Worm (Caenorhabditis elegans) whole organism, L4 larva: Measurements from ENCODE around the gene zmp-1.

ENCODE experiments used
- F10B5.3 ChIP-seq: sonication (generic microtip); optimal IDR thresholded peaks from 2 replicates; lab custom pipeline; 2016; ENCODE audit warnings: mild to moderate bottlenecking, missing genetic modification characterization, missing compliant biosample characterization
- F44E2.7 ChIP-seq: fragments of 200-800 bp; sonication (Bioruptor generic); IDR thresholded peaks from 2 replicates; pipeline ENCODE4 v2.1.2; 2022; ENCODE audit warnings: missing genetic modification characterization, missing compliant biosample characterization
- F49E8.2 ChIP-seq: sonication (generic microtip); optimal IDR thresholded peaks from 2 replicates; lab custom pipeline; 2016; ENCODE audit warnings: missing compliant biosample characterization, mild to moderate bottlenecking, missing genetic modification characterization, borderline replicate concordance
- R02D3.7 ChIP-seq: fragments of 150-350 bp; sonication (generic microtip); optimal IDR thresholded peaks from 3 replicates; lab custom pipeline; 2014; ENCODE audit warnings: missing biosample characterization, missing genetic modification characterization
- T20F7.1 ChIP-seq: fragments of 200-800 bp; sonication (Bioruptor generic); optimal IDR thresholded peaks from 2 replicates; lab custom pipeline; 2018; ENCODE audit warnings: mild to moderate bottlenecking, missing genetic modification characterization, missing compliant biosample characterization
- T26A8.4 ChIP-seq: fragments of 200-800 bp; sonication (Bioruptor generic); IDR thresholded peaks from 2 replicates; pipeline ENCODE4 v1.3.6; 2022; ENCODE audit warnings: missing genetic modification characterization, missing compliant biosample characterization
- Y105C5A.15 ChIP-seq: fragments of 200-800 bp; sonication (Bioruptor generic); IDR thresholded peaks from 2 replicates; pipeline ENCODE4 v1.3.6; 2022; ENCODE audit warnings: missing genetic modification characterization, missing compliant biosample characterization
- Y48G9A.11 ChIP-seq: fragments of 200-800 bp; sonication (Bioruptor generic); IDR thresholded peaks from 2 replicates; pipeline ENCODE4 v1.3.6; 2022; ENCODE audit warnings: missing genetic modification reagents, missing genetic modification characterization, missing compliant biosample characterization
- Y5F2A.4 ChIP-seq: fragments of 200-800 bp; sonication (Bioruptor generic); optimal IDR thresholded peaks from 2 replicates; lab custom pipeline; 2018; ENCODE audit warnings: mild to moderate bottlenecking, missing genetic modification characterization, missing compliant biosample characterization
- ZK546.5 ChIP-seq, 2 experiments: sonication (generic microtip); optimal IDR thresholded peaks; 2 replicates each; lab custom pipeline; 2017; ENCODE audit warnings: missing biosample characterization in 2 of 2, missing genetic modification characterization in 2 of 2
- aly-2 ChIP-seq: sonication (generic microtip); optimal IDR thresholded peaks from 2 replicates; lab custom pipeline; 2018; ENCODE audit warnings: missing biosample characterization, missing genetic modification characterization
- ama-1 ChIP-seq: fragments of 150-350 bp; optimal IDR thresholded peaks from 2 replicates; lab custom pipeline; 2014; ENCODE audit warnings: inconsistent platforms, mixed read lengths
- attf-4 ChIP-seq: sonication (generic microtip); optimal IDR thresholded peaks from 3 replicates; lab custom pipeline; 2017; ENCODE audit warnings: missing biosample characterization, missing genetic modification characterization
- ceh-20 ChIP-seq: fragments of 200-800 bp; sonication (Bioruptor generic); IDR thresholded peaks from 2 replicates; pipeline ENCODE4 v1.3.6; 2022; ENCODE audit warnings: missing genetic modification reagents, missing genetic modification characterization, missing compliant biosample characterization
- ceh-32 ChIP-seq: sonication (generic microtip); optimal IDR thresholded peaks from 2 replicates; lab custom pipeline; 2016; ENCODE audit warnings: mild to moderate bottlenecking, missing genetic modification characterization, missing compliant biosample characterization; ENCODE audit not compliant: poor library complexity
- ceh-44 ChIP-seq: fragments of 200-800 bp; sonication (Bioruptor generic); IDR thresholded peaks from 2 replicates; pipeline ENCODE4 v1.3.6; 2022; ENCODE audit warnings: missing genetic modification reagents, missing genetic modification characterization, missing compliant biosample characterization
- ceh-82 ChIP-seq: sonication (generic microtip); optimal IDR thresholded peaks from 2 replicates; lab custom pipeline; 2017; ENCODE audit warnings: missing biosample characterization, missing genetic modification characterization
- ces-1 ChIP-seq: fragments of 150-350 bp; sonication (generic microtip); optimal IDR thresholded peaks from 4 replicates; lab custom pipeline; 2014; ENCODE audit warnings: missing biosample characterization, missing genetic modification reagents, missing genetic modification characterization
- ctbp-1 ChIP-seq: fragments of 200-800 bp; sonication (Bioruptor generic); IDR thresholded peaks from 2 replicates; pipeline ENCODE4 v1.3.6; 2022; ENCODE audit warnings: missing genetic modification reagents, missing genetic modification characterization, missing compliant biosample characterization
- dmd-6 ChIP-seq: fragments of 200-800 bp; sonication (Bioruptor generic); IDR thresholded peaks from 2 replicates; pipeline ENCODE4 v1.3.6; 2022; ENCODE audit warnings: missing genetic modification reagents, missing genetic modification characterization, missing compliant biosample characterization
- hif-1 ChIP-seq, 2 experiments: sonication (generic microtip); optimal IDR thresholded peaks; 2 replicates each; lab custom pipeline; 2016 to 2017; ENCODE audit warnings: missing compliant biosample characterization in 2 of 2, missing genetic modification characterization in 2 of 2, missing genetic modification reagents in 2 of 2, missing genotype in 2 of 2, mild to moderate bottlenecking in 1 of 2
- hlh-11 ChIP-seq: fragments of 200-800 bp; sonication (Bioruptor generic); optimal IDR thresholded peaks from 2 replicates; lab custom pipeline; 2018; ENCODE audit warnings: mild to moderate bottlenecking, missing genetic modification characterization, missing compliant biosample characterization
- lin-13 ChIP-seq: fragments of 150-350 bp; optimal IDR thresholded peaks from 2 replicates; lab custom pipeline; 2014; ENCODE audit warnings: missing biosample characterization, missing genetic modification reagents, missing genetic modification characterization
- lin-15B ChIP-seq: fragments of 150-350 bp; sonication (generic microtip); optimal IDR thresholded peaks from 3 replicates; lab custom pipeline; 2014; ENCODE audit warnings: missing biosample characterization, missing genetic modification characterization
- lin-29 ChIP-seq: fragments of 200-800 bp; sonication (Bioruptor generic); IDR thresholded peaks from 2 replicates; pipeline ENCODE4 v1.3.6; 2022; ENCODE audit warnings: missing genetic modification reagents, missing genetic modification characterization, missing compliant biosample characterization
- lin-38 ChIP-seq: fragments of 200-800 bp; sonication (Bioruptor generic); IDR thresholded peaks from 2 replicates; pipeline ENCODE4 v1.3.6; 2022; ENCODE audit warnings: missing genetic modification reagents, missing genetic modification characterization, missing compliant biosample characterization
- lir-3 ChIP-seq: sonication (generic microtip); optimal IDR thresholded peaks from 2 replicates; lab custom pipeline; 2016; ENCODE audit warnings: mild to moderate bottlenecking, missing genetic modification characterization, missing compliant biosample characterization
- madf-9 ChIP-seq: fragments of 200-800 bp; sonication (Bioruptor generic); conservative IDR thresholded peaks from 2 replicates; pipeline ENCODE4 v1.3.6; 2022; ENCODE audit warnings: missing genetic modification reagents, missing genetic modification characterization, missing compliant biosample characterization
- mdl-1 ChIP-seq, 2 experiments: fragments of 150-350 bp in 1 of 2; sonication (generic microtip) in 1 of 2; optimal IDR thresholded peaks; 2 replicates each; lab custom pipeline; 2014 to 2017; ENCODE audit warnings: missing biosample characterization in 2 of 2, missing genetic modification characterization in 2 of 2
- mep-1 ChIP-seq: fragments of 150-350 bp; sonication (generic microtip); optimal IDR thresholded peaks from 3 replicates; lab custom pipeline; 2014; ENCODE audit warnings: missing biosample characterization, missing genetic modification characterization
- mxl-3 ChIP-seq: fragments of 200-800 bp; sonication (Bioruptor generic); optimal IDR thresholded peaks from 2 replicates; lab custom pipeline; 2018; ENCODE audit warnings: mild to moderate bottlenecking, missing genetic modification characterization, missing compliant biosample characterization
- nhr-102 ChIP-seq: sonication (generic microtip); optimal IDR thresholded peaks from 2 replicates; lab custom pipeline; 2016; ENCODE audit warnings: mild to moderate bottlenecking, missing genetic modification characterization, moderate library complexity, missing compliant biosample characterization
- nhr-25 ChIP-seq: sonication (generic microtip); optimal IDR thresholded peaks from 2 replicates; lab custom pipeline; 2017; ENCODE audit warnings: missing genetic modification characterization, mild to moderate bottlenecking, missing compliant biosample characterization, antibody characterized with exemption, moderate library complexity, borderline replicate concordance; ENCODE audit not compliant: insufficient read depth
- nhr-28 ChIP-seq: fragments of 150-350 bp; optimal IDR thresholded peaks from 2 replicates; lab custom pipeline; 2014; ENCODE audit warnings: missing biosample characterization, missing genetic modification characterization
- nhr-41 ChIP-seq: fragments of 200-800 bp; sonication (Bioruptor generic); IDR thresholded peaks from 2 replicates; pipeline ENCODE4 v1.3.6; 2022; ENCODE audit warnings: missing genetic modification reagents, missing genetic modification characterization, missing compliant biosample characterization
- nhr-48 ChIP-seq: sonication (generic microtip); optimal IDR thresholded peaks from 2 replicates; lab custom pipeline; 2016; ENCODE audit warnings: mild to moderate bottlenecking, missing genetic modification characterization, missing compliant biosample characterization
- nhr-6 ChIP-seq: fragments of 150-350 bp; optimal IDR thresholded peaks from 2 replicates; lab custom pipeline; 2014; ENCODE audit warnings: missing biosample characterization, missing genetic modification characterization
- pha-4 ChIP-seq, 2 experiments: fragments of 150-350 bp in 1 of 2; fragments of 200-800 bp in 1 of 2; sonication (Bioruptor generic) in 1 of 2; IDR thresholded peaks in 1 of 2; optimal IDR thresholded peaks in 1 of 2; 2 replicates each; pipeline versions ENCODE4 v1.3.6 to Lab custom; 2014 to 2022; ENCODE audit warnings: missing genetic modification characterization in 2 of 2, missing genetic modification reagents in 2 of 2, missing biosample characterization in 1 of 2, missing compliant biosample characterization in 1 of 2
- pqm-1 ChIP-seq: sonication (generic microtip); optimal IDR thresholded peaks from 2 replicates; lab custom pipeline; 2017; ENCODE audit warnings: missing biosample characterization, missing genetic modification characterization
- sdz-12 ChIP-seq: fragments of 200-800 bp; sonication (Bioruptor generic); optimal IDR thresholded peaks from 2 replicates; lab custom pipeline; 2018; ENCODE audit warnings: mild to moderate bottlenecking, missing genetic modification characterization, missing compliant biosample characterization
- skn-1 ChIP-seq: fragments of 150-350 bp; optimal IDR thresholded peaks from 2 replicates; lab custom pipeline; 2014; ENCODE audit warnings: missing biosample characterization, missing genetic modification characterization
- spr-1 ChIP-seq: sonication (generic microtip); optimal IDR thresholded peaks from 2 replicates; lab custom pipeline; 2016; ENCODE audit warnings: mild to moderate bottlenecking, missing genetic modification characterization, missing compliant biosample characterization
- spr-3 ChIP-seq: fragments of 200-800 bp; sonication (Bioruptor generic); optimal IDR thresholded peaks from 2 replicates; lab custom pipeline; 2018; ENCODE audit warnings: mild to moderate bottlenecking, missing genetic modification characterization, missing compliant biosample characterization
- tra-1 ChIP-seq: fragments of 200-800 bp; sonication (Bioruptor generic); IDR thresholded peaks from 2 replicates; pipeline ENCODE4 v1.3.6; 2022; ENCODE audit warnings: missing genetic modification reagents, missing genetic modification characterization, missing compliant biosample characterization
- vab-7 ChIP-seq: fragments of 200-800 bp; sonication (Bioruptor generic); IDR thresholded peaks from 2 replicates; pipeline ENCODE4 v1.3.6; 2022; ENCODE audit warnings: missing genetic modification reagents, missing genetic modification characterization, missing compliant biosample characterization
- zag-1 ChIP-seq: fragments of 150-350 bp; optimal IDR thresholded peaks from 2 replicates; lab custom pipeline; 2014; ENCODE audit warnings: missing biosample characterization, missing genetic modification characterization
- zfp-3 ChIP-seq: fragments of 200-800 bp; sonication (Bioruptor generic); conservative IDR thresholded peaks from 2 replicates; pipeline ENCODE4 v1.3.6; 2022; ENCODE audit warnings: missing genetic modification reagents, missing genetic modification characterization, missing compliant biosample characterization
- ztf-11 ChIP-seq: fragments of 150-350 bp; optimal IDR thresholded peaks from 2 replicates; lab custom pipeline; 2014; ENCODE audit warnings: missing biosample characterization, missing genetic modification characterization

The zmp-1 gene

ce11 chrIII:5882823-5883222 lies 49.9 kb downstream of the zmp-1 start, which contains the start of gene F01F1.14:
Gene F01F1.14 (minus strand): TSS chrIII:5882923.
- no peak for TF ChIP-seq nhr-28
- no peak for TF ChIP-seq F49E8.2 (tag; lab: Kevin White, UChicago)
- TF ChIP-seq sdz-12 = no peak
- TF ChIP-seq lin-13 (GFP tag; lab: Kevin White, UChicago) = no peak
- no peak for TF ChIP-seq R02D3.7 (tag; lab: Kevin White, UChicago)
- TF ChIP-seq ceh-20 (GFP tag; lab: Robert Waterston, UW) = no peak
- TF ChIP-seq madf-9 = no peak
- TF ChIP-seq nhr-6 (tag; lab: Kevin White, UChicago) = no peak
- no peak for TF ChIP-seq ZK546.5 (tag; optimal IDR thresholded peaks at IDR 0.05; lab: Kevin White, UChicago)
- no peak for TF ChIP-seq attf-4 (tag; lab: Kevin White, UChicago)
- TF ChIP-seq lin-38 (GFP tag; lab: Robert Waterston, UW) = no peak
- no peak for TF ChIP-seq ces-1
- TF ChIP-seq mdl-1 (tag; optimal IDR thresholded peaks at IDR 0.05; lab: Kevin White, UChicago) = no peak
- no peak for TF ChIP-seq nhr-25

ce11 chrIII:5882284-5882683 lies 50.5 kb downstream of the zmp-1 start:
- TF ChIP-seq mxl-3 (no peak), zfp-3 (GFP tag; lab: Robert Waterston, UW) (no peak), T26A8.4 (0 out of 2 replicates have a peak, but pooled peaks have one; percentile 16), lin-38 (GFP tag; lab: Robert Waterston, UW) (peak; percentile 33), spr-1 (tag; lab: Kevin White, UChicago) (no peak)
- TF ChIP-seq, all 104 proteins: peak for 2

ce11 chrIII:5879291-5879968 lies 53.3 kb downstream of the zmp-1 start, which contains the start of gene hpo-10:
Gene hpo-10 (plus strand): TSS chrIII:5879489.
- TF ChIP-seq nhr-48 (tag; lab: Kevin White, UChicago) (no peak), hlh-11 (tag; lab: Kevin White, UChicago) (no peak), nhr-41 (GFP tag; lab: Robert Waterston, UW) (no peak), Y105C5A.15 (GFP tag; lab: Robert Waterston, UW) (no peak), mep-1 (tag; lab: Kevin White, UChicago) (peak; percentile 32), pha-4 (GFP tag; IDR thresholded peaks at IDR 0.05; lab: Robert Waterston, UW) (no peak), pha-4 (tag; optimal IDR thresholded peaks at IDR 0.05; lab: Kevin White, UChicago) (no peak), hif-1 (tag; optimal IDR thresholded peaks at IDR 0.05; lab: Kevin White, UChicago) (no peak), R02D3.7 (tag; lab: Kevin White, UChicago) (no peak), nhr-102 (tag; lab: Kevin White, UChicago) (no peak), lir-3 (tag; lab: Kevin White, UChicago) (no peak), ceh-82 (tag; lab: Kevin White, UChicago) (no peak), lin-29 (GFP tag; lab: Robert Waterston, UW) (no peak), T20F7.1 (GFP tag; lab: Kevin White, UChicago) (peak; percentile 89), spr-3 (GFP tag; lab: Kevin White, UChicago) (no peak), ztf-11 (no peak), aly-2 (no peak), zag-1 (tag; lab: Kevin White, UChicago) (no peak), ceh-32 (tag; lab: Kevin White, UChicago) (no peak), vab-7 (GFP tag; lab: Robert Waterston, UW) (no peak), F10B5.3 (tag; lab: Kevin White, UChicago) (no peak), Y48G9A.11 (GFP tag; lab: Robert Waterston, UW) (no peak), pqm-1 (no peak), T26A8.4 (no peak), ama-1 (lab: Kevin White, UChicago) (no peak), dmd-6 (GFP tag; lab: Robert Waterston, UW) (no peak), F44E2.7 (no peak), skn-1 (tag; lab: Kevin White, UChicago) (no peak), ctbp-1 (no peak), Y5F2A.4 (GFP tag; lab: Kevin White, UChicago) (no peak), lin-15B (tag; lab: Kevin White, UChicago) (no peak), tra-1 (GFP tag; lab: Robert Waterston, UW) (no peak), ceh-44 (no peak)
